Worm (Caenorhabditis elegans): ENCODE data around the gene tbc-12.
A peak's percentile ranks its signal among the peaks of the same experiment; 100 is the strongest.

Gene tbc-12

ce11 chrX:2515224-2515623, 17.0 kb downstream of the tbc-12 start, which contains the start of gene syg-1:
Gene syg-1, minus strand, starts transcription at chrX:2515324.
- no peak for TF ChIP-seq nhr-237 (tag; optimal IDR thresholded peaks at IDR 0.05)
- no peak for TF ChIP-seq tag-97 (GFP tag; IDR thresholded peaks at IDR 0.05)
- no peak for TF ChIP-seq snpc-1.2 (GFP tag; IDR thresholded peaks at IDR 0.05)
- TF ChIP-seq ceh-28 (tag; optimal IDR thresholded peaks at IDR 0.05) = no peak
- no peak for TF ChIP-seq sdz-12 (GFP tag; optimal IDR thresholded peaks at IDR 0.05)
- no peak for TF ChIP-seq ceh-20 (GFP tag; IDR thresholded peaks at IDR 0.05)
- no peak for TF ChIP-seq F49E8.2 (tag; optimal IDR thresholded peaks at IDR 0.05; ENCODE audit: borderline replicate concordance)
- no peak for TF ChIP-seq nhr-77 (tag; optimal IDR thresholded peaks at IDR 0.05)
- TF ChIP-seq ceh-44 (GFP tag; IDR thresholded peaks at IDR 0.05) = no peak
- no peak for TF ChIP-seq mes-2 (tag; optimal IDR thresholded peaks at IDR 0.05; ENCODE audit: poor library complexity, severe bottlenecking)
- TF ChIP-seq Y105C5A.15 (GFP tag; IDR thresholded peaks at IDR 0.05) = no peak
- TF ChIP-seq nhr-6 (tag; optimal IDR thresholded peaks at IDR 0.05) = no peak
- no peak for TF ChIP-seq jun-1 (tag; optimal IDR thresholded peaks at IDR 0.05)
- TF ChIP-seq ama-1 (optimal IDR thresholded peaks at IDR 0.05) = no peak
- TF ChIP-seq dve-1 (tag; optimal IDR thresholded peaks at IDR 0.05; ENCODE audit: insufficient read depth) = no peak
- TF ChIP-seq hmg-1.1 (GFP tag; IDR thresholded peaks at IDR 0.05) = no peak
- TF ChIP-seq spr-3 (GFP tag; optimal IDR thresholded peaks at IDR 0.05) = no peak

- TF ChIP-seq unc-62 (GFP tag; optimal IDR thresholded peaks at IDR 0.05 in 1 of 2) = peak in 1 of 2 experiments; percentile 50
- TF ChIP-seq unc-62 (tag; optimal IDR thresholded peaks at IDR 0.05) = no peak
- no peak for TF ChIP-seq attf-4 (tag; optimal IDR thresholded peaks at IDR 0.05)
- no peak for TF ChIP-seq zag-1 (tag; optimal IDR thresholded peaks at IDR 0.05)
- no peak for TF ChIP-seq daf-8 (GFP tag; IDR thresholded peaks at IDR 0.05)
- no peak for TF ChIP-seq ama-1 (optimal IDR thresholded peaks at IDR 0.05)
- TF ChIP-seq ces-1 (GFP tag; optimal IDR thresholded peaks at IDR 0.05) = no peak
These were observed 18.5 kb downstream of the tbc-12 start for ce11 chrX:2513667-2514198.

DNA sequence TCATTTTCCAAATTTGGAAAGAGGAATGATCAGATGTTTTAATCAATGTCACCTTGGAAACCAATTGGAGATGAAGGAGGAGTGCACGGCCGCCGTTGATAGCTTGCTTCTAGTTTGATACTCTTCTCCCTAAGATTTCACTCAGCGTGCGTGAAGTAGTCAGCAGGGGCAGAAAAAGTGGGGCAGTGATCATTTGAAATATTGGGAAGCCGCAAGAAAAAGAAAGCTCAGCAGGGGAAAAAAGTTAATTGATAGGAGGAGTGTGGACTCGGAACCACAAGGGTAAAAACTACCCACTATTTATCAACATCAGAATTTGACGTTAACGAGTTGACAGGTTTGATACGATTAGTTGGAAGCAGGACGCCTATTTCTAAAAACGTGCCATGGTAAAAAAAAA, 23.8 kb downstream of the tbc-12 start, which contains the start of gene K02E10.7:
K02E10.7 (minus strand) TSS at position 101 of the 400 bp plus-strand sequence.
- TF ChIP-seq lin-13 (GFP tag; optimal IDR thresholded peaks at IDR 0.05) = no peak
- no peak for TF ChIP-seq lin-29 (GFP tag; IDR thresholded peaks at IDR 0.05)
- TF ChIP-seq unc-130 (GFP tag; optimal IDR thresholded peaks at IDR 0.05) = no peak
- TF ChIP-seq ama-1 (optimal IDR thresholded peaks at IDR 0.05) = no peak
- no peak for TF ChIP-seq hmg-1.1 (GFP tag; IDR thresholded peaks at IDR 0.05)
- TF ChIP-seq madf-5 (GFP tag; IDR thresholded peaks at IDR 0.05) = no peak
- TF ChIP-seq duxl-1 (tag; optimal IDR thresholded peaks at IDR 0.05; ENCODE audit: poor library complexity) = no peak
- no peak for TF ChIP-seq T20F7.1 (GFP tag; optimal IDR thresholded peaks at IDR 0.05)
- TF ChIP-seq snpc-4 (tag; optimal IDR thresholded peaks at IDR 0.05) = no peak
- no peak for TF ChIP-seq ceh-44 (GFP tag; IDR thresholded peaks at IDR 0.05)
- TF ChIP-seq ceh-20 (GFP tag; IDR thresholded peaks at IDR 0.05) = no peak
- no peak for TF ChIP-seq jun-1 (tag; optimal IDR thresholded peaks at IDR 0.05)
- TF ChIP-seq F44E2.7 (GFP tag; IDR thresholded peaks at IDR 0.05) = no peak
- TF ChIP-seq tag-97 (GFP tag; IDR thresholded peaks at IDR 0.05) = no peak
- TF ChIP-seq ceh-62 (tag; optimal IDR thresholded peaks at IDR 0.05) = no peak

- TF ChIP-seq ctbp-1 (GFP tag; IDR thresholded peaks at IDR 0.05) (0 out of 2 replicates have a peak, but pooled peaks have one; percentile 21), lir-3 (tag; optimal IDR thresholded peaks at IDR 0.05) (no peak), saeg-2 (GFP tag; IDR thresholded peaks at IDR 0.05) (no peak), Y5F2A.4 (GFP tag; optimal IDR thresholded peaks at IDR 0.05) (no peak), hmg-1.1 (GFP tag; IDR thresholded peaks at IDR 0.05) (no peak), nhr-77 (tag; optimal IDR thresholded peaks at IDR 0.05) (no peak), nhr-41 (GFP tag; IDR thresholded peaks at IDR 0.05) (no peak), unc-39 (tag; optimal IDR thresholded peaks at IDR 0.05) (no peak)
These were observed 25.5 kb downstream of the tbc-12 start for ce11 chrX:2506738-2507137.
